Fruit fly (Drosophila melanogaster) whole organism, larva: ENCODE results near the gene CG31650.

Experiments
- noc ChIP-seq: fragments of 200-800 bp; sonication (Bioruptor generic); optimal IDR thresholded peaks from 3 replicates; lab custom pipeline; 2019; ENCODE audit warnings: missing biosample characterization, mild to moderate bottlenecking, missing genetic modification characterization, moderate library complexity

Gene CG31650

DNA sequence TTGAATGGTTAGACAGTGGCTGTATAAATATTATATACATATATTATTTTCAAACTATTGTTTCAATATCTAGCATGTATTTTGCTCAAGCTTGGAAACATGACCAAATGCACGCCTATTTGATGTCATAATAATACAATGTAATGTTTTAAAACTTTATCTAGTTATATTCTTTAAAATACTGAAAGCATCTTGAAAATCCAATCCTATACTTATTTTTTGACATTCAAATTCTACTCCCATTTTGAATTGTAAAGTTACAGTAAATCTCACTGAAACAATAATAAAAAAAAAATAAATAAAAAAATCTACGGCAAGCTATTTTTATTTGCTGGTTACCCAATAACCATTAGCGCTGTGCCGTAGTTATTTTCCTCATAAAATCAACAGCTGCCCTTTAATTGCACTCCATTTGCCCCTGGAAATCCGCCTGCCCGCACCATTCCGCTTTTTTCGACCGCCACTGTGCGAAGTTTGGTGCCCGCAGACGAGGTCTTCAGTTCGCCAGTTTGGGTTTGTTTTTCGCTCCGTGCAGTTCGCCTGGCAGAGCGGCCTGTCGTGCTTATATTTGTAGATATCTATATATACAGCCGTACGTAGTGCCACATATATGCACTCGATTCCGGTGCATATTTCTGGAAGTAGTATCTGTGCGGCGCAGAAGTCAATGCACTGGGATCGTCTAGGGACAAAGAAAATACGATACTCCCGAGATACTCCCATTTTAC is 544 bp upstream of the CG31650 start:
- TF ChIP-seq noc (tag; lab: Kevin White, UChicago), result no peak

DNA sequence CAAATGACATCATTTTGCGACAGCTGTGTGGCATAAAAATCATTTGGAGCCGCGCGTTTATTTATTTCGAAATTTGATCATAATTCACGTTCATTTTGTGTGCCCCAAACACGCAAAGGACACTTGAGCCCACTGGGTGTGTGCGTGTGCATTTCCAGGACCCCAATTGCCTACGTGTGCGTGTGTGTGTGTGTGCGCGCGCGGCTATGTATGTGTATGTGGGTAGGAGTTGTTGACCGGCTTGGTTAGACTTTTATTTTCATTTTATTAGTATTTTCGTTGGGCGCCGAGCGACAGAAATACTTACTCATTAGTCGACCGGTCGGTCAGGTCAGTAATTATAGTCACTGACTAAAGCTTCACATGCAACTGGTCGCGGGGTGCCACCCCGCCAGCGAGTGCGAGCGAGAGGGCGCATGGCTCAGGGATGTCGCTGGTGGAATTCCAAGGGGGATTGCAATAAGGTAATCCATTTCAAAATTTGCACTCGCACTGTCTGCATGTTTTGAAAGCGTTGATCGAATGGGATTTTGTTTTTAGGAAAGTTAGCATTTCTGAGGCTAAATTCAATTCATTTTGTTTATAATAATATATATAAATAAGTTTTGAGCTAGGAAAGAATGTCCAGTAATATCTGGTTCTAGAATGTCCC is 891 bp downstream of the CG31650 start:
- peak; percentile 37 for TF ChIP-seq noc (tag; lab: Kevin White, UChicago)

- TF ChIP-seq noc (tag; lab: Kevin White, UChicago), result peak; percentile 12
Measured at dm6 chr2L:5043043-5043442, 1.5 kb downstream of the CG31650 start, which contains the start of the genes CG33995, CG44000 and CG44001. Gene CG33995 (plus strand): TSS chr2L:5043270. Gene CG44000 (plus strand): TSS chr2L:5043270. Gene CG44001 (plus strand): TSS chr2L:5043270.

DNA sequence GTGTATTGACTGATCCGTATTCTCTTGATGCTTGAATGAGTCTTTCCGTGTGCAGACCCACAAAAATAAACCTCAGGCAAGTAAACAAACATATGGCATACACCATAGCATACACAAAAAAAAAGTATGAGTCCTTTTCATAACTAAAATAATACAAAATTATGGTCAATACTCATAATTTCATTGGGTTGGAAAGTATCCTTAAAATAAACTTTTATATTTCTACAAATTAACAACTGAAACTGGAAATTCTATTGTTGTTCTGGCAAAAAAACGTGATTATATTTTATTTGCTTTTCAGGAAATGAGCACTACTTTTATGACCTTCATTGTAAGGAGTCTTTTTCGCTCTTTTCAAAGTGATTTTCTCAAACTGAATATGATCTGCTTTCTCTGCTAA is 2.4 kb downstream of the CG31650 start:
- peak; percentile 61 for TF ChIP-seq noc (tag; lab: Kevin White, UChicago)

DNA sequence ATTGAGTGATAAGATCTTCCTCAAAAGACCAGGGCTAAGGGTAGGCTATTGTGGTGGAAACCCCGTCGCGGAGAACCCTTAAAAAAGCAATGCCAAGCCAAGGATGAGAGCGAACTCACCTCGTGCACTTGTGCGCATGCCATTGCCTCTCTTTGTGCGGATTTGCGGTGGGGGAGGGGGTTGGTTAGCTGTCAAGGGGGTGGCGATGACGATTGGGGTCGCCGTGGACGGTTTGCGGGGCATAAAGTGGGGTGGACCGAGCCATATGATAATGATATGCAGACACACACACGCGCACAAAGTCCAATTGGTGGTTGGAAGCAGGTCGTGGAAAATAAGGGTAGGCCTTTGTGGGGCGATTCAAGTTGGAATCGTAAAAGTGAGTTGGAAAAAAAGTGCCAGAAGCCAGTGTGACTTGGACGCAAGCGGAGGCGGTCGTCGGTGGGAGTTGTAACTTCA is 7.1 kb downstream of the CG31650 start, which contains the start of the genes CG14042 and SP555:
CG14042 (plus strand) TSS at position 308 of the 459 bp plus-strand sequence.
SP555 (plus strand) TSS at position 308 of the 459 bp plus-strand sequence.
- no peak for TF ChIP-seq noc (tag; lab: Kevin White, UChicago)

dm6 chr2L:5036120-5036519 is 8.4 kb downstream of the CG31650 start:
- no peak for TF ChIP-seq noc (tag; lab: Kevin White, UChicago)

DNA sequence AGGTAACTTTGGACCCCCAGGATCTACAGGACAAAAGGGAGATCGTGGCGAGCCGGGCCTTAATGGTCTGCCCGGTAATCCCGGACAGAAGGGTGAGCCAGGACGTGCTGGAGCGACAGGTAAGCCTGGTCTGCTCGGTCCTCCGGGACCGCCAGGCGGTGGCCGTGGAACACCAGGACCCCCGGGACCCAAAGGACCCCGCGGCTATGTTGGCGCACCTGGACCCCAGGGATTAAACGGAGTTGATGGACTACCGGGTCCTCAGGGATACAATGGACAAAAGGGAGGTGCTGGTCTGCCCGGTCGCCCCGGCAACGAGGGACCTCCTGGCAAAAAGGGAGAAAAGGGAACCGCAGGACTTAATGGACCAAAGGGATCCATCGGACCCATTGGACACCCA is 12.6 kb downstream of the CG31650 start:
- no peak for TF ChIP-seq noc (tag; lab: Kevin White, UChicago)

dm6 chr2L:5031399-5031798 is 13.1 kb downstream of the CG31650 start:
- no peak for TF ChIP-seq noc (tag; lab: Kevin White, UChicago)

dm6 chr2L:5030535-5030934 is 14.0 kb downstream of the CG31650 start:
- no peak for TF ChIP-seq noc (tag; lab: Kevin White, UChicago)

DNA sequence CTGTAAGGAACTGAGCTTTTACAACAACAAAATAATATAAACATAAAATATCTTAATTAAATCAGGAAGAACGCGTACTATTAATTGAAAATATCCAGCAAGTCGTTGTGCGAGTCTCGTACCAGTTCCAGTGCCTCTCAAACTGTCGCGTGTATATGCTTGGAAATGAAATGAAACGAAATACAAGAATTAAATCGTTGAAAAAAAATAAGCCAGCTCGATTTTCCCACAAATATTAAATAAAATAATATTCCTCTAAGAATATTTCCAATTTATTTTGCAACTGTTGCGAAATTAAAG is 14.8 kb downstream of the CG31650 start:
- no peak for TF ChIP-seq noc (tag; lab: Kevin White, UChicago)

- no peak for TF ChIP-seq noc (tag; lab: Kevin White, UChicago)
Measured at dm6 chr2L:5029049-5029808, 15.3 kb downstream of the CG31650 start, which contains the start of gene Col4a1. Gene Col4a1 (plus strand): TSS chr2L:5029609.

DNA sequence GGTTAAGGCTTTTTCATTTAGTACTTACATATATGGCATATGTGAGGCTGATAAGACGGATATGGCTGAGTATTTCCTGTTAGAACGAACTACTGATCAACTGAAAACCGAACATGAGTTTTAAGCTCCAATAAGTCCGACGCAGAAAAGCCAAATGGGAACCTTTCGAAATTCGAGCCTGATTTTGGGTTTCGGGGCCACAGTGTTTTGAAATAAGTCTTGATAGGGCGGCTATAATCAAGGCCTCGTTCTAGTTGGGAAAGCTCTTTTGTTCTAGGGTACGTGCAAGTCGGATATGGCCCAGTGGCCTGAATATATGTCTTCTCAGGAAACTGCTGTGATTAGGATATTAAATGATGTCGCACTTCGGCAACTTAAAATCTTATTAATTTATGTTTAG is 16.4 kb downstream of the CG31650 start, which contains the start of gene vkg:
vkg (minus strand) TSS at position 101 of the 400 bp plus-strand sequence.
- no peak for TF ChIP-seq noc (tag; lab: Kevin White, UChicago)

DNA sequence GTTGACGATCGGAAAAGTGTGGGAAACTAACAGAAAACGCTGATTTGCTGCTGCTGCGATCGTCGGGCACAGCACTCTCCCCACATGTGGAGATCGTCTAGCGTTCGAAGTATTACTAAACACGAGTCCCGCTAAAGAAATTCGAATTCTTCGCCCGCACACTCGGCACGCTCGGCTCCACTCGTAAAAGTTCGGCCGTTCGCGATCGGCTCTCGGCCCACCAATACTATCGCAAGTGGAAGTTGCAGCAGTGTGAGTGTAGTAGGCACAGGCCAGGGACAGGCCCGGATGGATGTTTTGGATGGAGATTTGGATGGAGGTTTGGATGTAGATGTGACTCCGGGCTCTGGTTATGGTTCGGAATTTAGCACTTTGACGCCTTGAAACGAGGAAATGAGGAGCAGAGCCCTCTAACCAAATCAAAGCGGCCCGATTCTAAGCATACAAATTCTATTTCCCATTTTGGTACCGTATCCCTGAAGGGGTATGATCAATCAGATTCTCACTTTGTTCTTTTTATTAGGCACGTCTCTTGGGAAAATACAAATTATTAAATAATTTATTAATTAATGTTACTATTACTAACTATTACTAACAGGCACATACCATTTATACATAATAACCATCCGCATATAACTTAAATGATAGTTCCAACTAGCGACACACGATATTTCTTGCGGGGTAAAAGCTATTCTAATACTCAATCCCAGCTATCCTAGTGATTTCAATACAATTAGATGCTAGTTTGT is 17.0 kb downstream of the CG31650 start:
- TF ChIP-seq noc (tag; lab: Kevin White, UChicago), result peak; percentile 52

DNA sequence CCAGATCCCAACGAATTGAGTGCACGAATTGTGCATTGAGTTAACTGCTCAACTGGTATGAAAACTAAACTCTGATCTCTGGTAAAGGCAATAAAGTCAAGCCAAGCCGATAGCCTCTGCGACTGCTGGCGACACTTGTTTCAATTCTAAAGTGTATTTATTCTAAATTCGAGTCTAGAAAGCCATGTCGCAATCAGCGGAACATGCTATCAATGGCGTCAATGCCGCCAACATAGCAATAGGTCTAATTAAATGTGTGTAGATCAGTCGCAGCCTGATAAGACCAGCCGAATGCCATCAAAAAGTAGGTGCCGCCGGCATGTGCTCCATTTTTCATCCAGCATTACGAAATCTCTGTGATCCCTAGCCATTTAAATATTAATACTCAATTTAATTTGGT is 19.0 kb downstream of the CG31650 start:
- TF ChIP-seq noc (tag; lab: Kevin White, UChicago), result peak; percentile 74

DNA sequence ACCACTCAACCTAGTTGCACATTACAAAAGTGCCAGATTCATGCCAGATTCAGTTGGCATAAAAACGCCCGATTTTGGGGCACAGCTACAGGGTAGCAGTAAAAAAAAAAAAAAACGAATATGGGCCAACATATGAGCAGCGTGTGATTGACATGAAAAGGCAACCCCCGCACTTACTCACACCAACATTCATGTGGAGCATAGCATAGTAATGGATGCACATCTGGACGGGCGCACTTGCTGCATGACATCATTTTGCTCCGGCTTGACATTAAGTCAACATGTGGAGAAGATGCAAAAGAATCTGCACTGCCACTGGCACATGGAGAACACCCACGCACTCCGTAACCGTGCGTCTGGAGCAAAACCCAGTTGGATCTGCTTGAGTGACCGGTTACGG is 21.9 kb downstream of the CG31650 start:
- TF ChIP-seq noc (tag; lab: Kevin White, UChicago), result no peak
